Fruit fly (Drosophila melanogaster) whole organism, embryonic: ENCODE results near the gene CG42854.

ENCODE experiments used
- Adf1 ChIP-seq: fragments of 200-800 bp; sonication (Bioruptor generic); IDR thresholded peaks from 2 replicates; pipeline ENCODE4 v1.3.6; 2022; ENCODE audit warnings: missing biosample characterization, missing genetic modification characterization
- CG10209 ChIP-seq: fragments of 200-800 bp; sonication (Bioruptor generic); optimal IDR thresholded peaks from 3 replicates; lab custom pipeline; 2017; ENCODE audit warnings: missing biosample characterization, mild to moderate bottlenecking, missing genetic modification characterization, missing genetic modification reagents
- CG10431 ChIP-seq: fragments of 200-800 bp; sonication (Bioruptor generic); optimal IDR thresholded peaks from 3 replicates; lab custom pipeline; 2018; ENCODE audit warnings: missing biosample characterization, mild to moderate bottlenecking, missing genetic modification characterization
- CG10959 ChIP-seq: fragments of 200-800 bp; sonication (Bioruptor generic); IDR thresholded peaks from 2 replicates; pipeline ENCODE4 v1.3.6; 2022; ENCODE audit warnings: missing biosample characterization, missing genetic modification characterization
- CG11696 ChIP-seq: fragments of 200-800 bp; sonication (Bioruptor generic); IDR thresholded peaks from 2 replicates; pipeline ENCODE4 v1.3.6; 2022; ENCODE audit warnings: missing biosample characterization, missing genetic modification characterization
- CG12155 ChIP-seq: fragments of 200-800 bp; sonication (Bioruptor generic); optimal IDR thresholded peaks from 3 replicates; lab custom pipeline; 2016; ENCODE audit warnings: missing biosample characterization, missing genetic modification characterization
- CG13123 ChIP-seq: fragments of 200-800 bp; sonication (Bioruptor generic); optimal IDR thresholded peaks from 2 replicates; lab custom pipeline; 2016; ENCODE audit warnings: missing biosample characterization, missing genetic modification characterization
- CG15073 ChIP-seq: fragments of 200-800 bp; sonication (Bioruptor generic); optimal IDR thresholded peaks from 2 replicates; lab custom pipeline; 2016; ENCODE audit warnings: missing biosample characterization, missing genetic modification characterization
- CG15696 ChIP-seq: fragments of 200-800 bp; sonication (Bioruptor generic); optimal IDR thresholded peaks from 2 replicates; lab custom pipeline; 2019; ENCODE audit warnings: missing biosample characterization, mild to moderate bottlenecking, missing genetic modification characterization, moderate library complexity
- CG2678 ChIP-seq: fragments of 200-800 bp; sonication (Bioruptor generic); optimal IDR thresholded peaks from 3 replicates; lab custom pipeline; 2019; ENCODE audit warnings: missing biosample characterization, mild to moderate bottlenecking, missing genetic modification characterization, moderate library complexity
- CG3065 ChIP-seq: fragments of 200-800 bp; sonication (Bioruptor generic); optimal IDR thresholded peaks from 2 replicates; lab custom pipeline; 2016; ENCODE audit warnings: missing biosample characterization, missing genetic modification characterization
- CG6791 ChIP-seq: fragments of 200-800 bp; sonication (Bioruptor generic); IDR thresholded peaks from 3 replicates; pipeline ENCODE4 v1.3.6; 2022; ENCODE audit warnings: missing biosample characterization, missing genetic modification characterization; ENCODE audit not compliant: partially characterized antibody
- CG7786 ChIP-seq: fragments of 200-800 bp; sonication (Bioruptor generic); optimal IDR thresholded peaks from 2 replicates; lab custom pipeline; 2016; ENCODE audit warnings: missing biosample characterization, missing genetic modification characterization
- CG7963 ChIP-seq: fragments of 200-800 bp; sonication (Bioruptor generic); IDR thresholded peaks from 3 replicates; pipeline ENCODE4 v1.3.6; 2022; ENCODE audit warnings: missing biosample characterization, missing genetic modification characterization; ENCODE audit not compliant: partially characterized antibody
- CG8388 ChIP-seq: fragments of 200-800 bp; sonication (Bioruptor generic); optimal IDR thresholded peaks from 2 replicates; lab custom pipeline; 2019; ENCODE audit warnings: missing biosample characterization, mild to moderate bottlenecking, missing genetic modification characterization, moderate library complexity
- CG9215 ChIP-seq: fragments of 200-800 bp; sonication (Bioruptor generic); IDR thresholded peaks from 2 replicates; pipeline ENCODE4 v1.3.6; 2022; ENCODE audit warnings: missing biosample characterization, missing genetic modification characterization
- CG9609 ChIP-seq: fragments of 200-800 bp; sonication (Bioruptor generic); optimal IDR thresholded peaks from 3 replicates; lab custom pipeline; 2016; ENCODE audit warnings: missing biosample characterization, missing genetic modification characterization
- CTCF ChIP-seq: fragments of 200-800 bp; sonication (Bioruptor generic); optimal IDR thresholded peaks from 2 replicates; lab custom pipeline; 2017; ENCODE audit warnings: missing biosample characterization, mild to moderate bottlenecking, missing genetic modification characterization, moderate library complexity
- D19B ChIP-seq: fragments of 200-800 bp; sonication (Bioruptor generic); optimal IDR thresholded peaks from 2 replicates; lab custom pipeline; 2017; ENCODE audit warnings: missing biosample characterization, mild to moderate bottlenecking, missing genetic modification characterization
- Dad ChIP-seq: fragments of 200-800 bp; sonication (Bioruptor generic); optimal IDR thresholded peaks from 3 replicates; lab custom pipeline; 2016; ENCODE audit warnings: missing biosample characterization, missing genetic modification characterization
- Dip2 ChIP-seq: fragments of 200-800 bp; sonication (Bioruptor generic); IDR thresholded peaks from 2 replicates; pipeline ENCODE4 v1.3.6; 2022; ENCODE audit warnings: missing biosample characterization, missing genetic modification characterization
- Eip74EF ChIP-seq, 2 experiments: fragments of 200-800 bp in 1 of 2; fragments of >200 bp in 1 of 2; sonication (Bioruptor generic) in 1 of 2; optimal IDR thresholded peaks; 2 replicates each; lab custom pipeline; 2017 to 2019; ENCODE audit warnings: missing biosample characterization in 2 of 2, missing genetic modification characterization in 2 of 2, mild to moderate bottlenecking in 1 of 2, moderate library complexity in 1 of 2
- Gsc ChIP-seq: fragments of 200-800 bp; sonication (Bioruptor generic); IDR thresholded peaks from 2 replicates; pipeline ENCODE4 v1.3.6; 2022; ENCODE audit warnings: missing biosample characterization, missing genetic modification characterization
- HmgD ChIP-seq: fragments of 200-800 bp; sonication (Bioruptor generic); optimal IDR thresholded peaks from 3 replicates; lab custom pipeline; 2016; ENCODE audit warnings: missing biosample characterization, missing genetic modification characterization
- Kr ChIP-seq: fragments of 200-800 bp; sonication (Bioruptor generic); optimal IDR thresholded peaks from 2 replicates; lab custom pipeline; 2017; ENCODE audit warnings: missing biosample characterization, mild to moderate bottlenecking, missing genetic modification characterization
- Lim3 ChIP-seq: fragments of 200-800 bp; sonication (Bioruptor generic); IDR thresholded peaks from 2 replicates; pipeline ENCODE4 v1.3.6; 2022; ENCODE audit warnings: missing biosample characterization, missing genetic modification characterization
- MESR4 ChIP-seq: fragments of 200-800 bp; sonication (Bioruptor generic); optimal IDR thresholded peaks from 2 replicates; lab custom pipeline; 2018; ENCODE audit warnings: missing biosample characterization, mild to moderate bottlenecking, missing genetic modification characterization, moderate library complexity
- Mes4 ChIP-seq: fragments of 200-800 bp; sonication (Bioruptor generic); optimal IDR thresholded peaks from 2 replicates; lab custom pipeline; 2016; ENCODE audit warnings: missing biosample characterization, missing genetic modification characterization
- Myb ChIP-seq: fragments of 200-800 bp; sonication (Bioruptor generic); optimal IDR thresholded peaks from 2 replicates; lab custom pipeline; 2016; ENCODE audit warnings: missing biosample characterization, missing genetic modification characterization
- Oaz ChIP-seq: fragments of 200-800 bp; sonication (Bioruptor generic); IDR thresholded peaks from 2 replicates; pipeline ENCODE4 v1.3.6; 2022; ENCODE audit warnings: missing biosample characterization, missing genetic modification characterization
- Oli ChIP-seq: fragments of 200-800 bp; sonication (Bioruptor generic); optimal IDR thresholded peaks from 2 replicates; lab custom pipeline; 2018; ENCODE audit warnings: missing biosample characterization, mild to moderate bottlenecking, missing genetic modification characterization, moderate library complexity
- PHDP ChIP-seq: fragments of 200-800 bp; sonication (Bioruptor generic); optimal IDR thresholded peaks from 3 replicates; lab custom pipeline; 2018; ENCODE audit warnings: missing biosample characterization, mild to moderate bottlenecking, missing genetic modification characterization, moderate library complexity
- Side ChIP-seq: fragments of 200-800 bp; sonication (Bioruptor generic); optimal IDR thresholded peaks from 2 replicates; lab custom pipeline; 2016; ENCODE audit warnings: missing biosample characterization, missing genetic modification characterization
- Ssrp ChIP-seq: fragments of 200-800 bp; sonication (Bioruptor generic); optimal IDR thresholded peaks from 2 replicates; lab custom pipeline; 2018; ENCODE audit warnings: missing biosample characterization, mild to moderate bottlenecking, missing genetic modification characterization, moderate library complexity
- Taf1 ChIP-seq: fragments of 200-800 bp; sonication (Bioruptor generic); IDR thresholded peaks from 2 replicates; pipeline ENCODE4 v1.3.6; 2022; ENCODE audit warnings: missing biosample characterization, missing genetic modification characterization
- amos ChIP-seq: fragments of 200-800 bp; sonication (Bioruptor generic); IDR thresholded peaks from 2 replicates; pipeline ENCODE4 v1.3.6; 2022; ENCODE audit warnings: missing biosample characterization, missing genetic modification characterization; ENCODE audit not compliant: partially characterized antibody
- dan ChIP-seq: fragments of 200-800 bp; sonication (Bioruptor generic); IDR thresholded peaks from 2 replicates; pipeline ENCODE4 v1.3.6; 2022; ENCODE audit warnings: missing biosample characterization, missing genetic modification characterization
- emc ChIP-seq: fragments of 200-800 bp; sonication (Bioruptor generic); optimal IDR thresholded peaks from 2 replicates; lab custom pipeline; 2016; ENCODE audit warnings: missing biosample characterization, missing genetic modification characterization
- ems ChIP-seq: fragments of 200-800 bp; sonication (Bioruptor generic); optimal IDR thresholded peaks from 3 replicates; lab custom pipeline; 2016; ENCODE audit warnings: missing biosample characterization, missing genetic modification characterization
- fd3F ChIP-seq: fragments of 200-800 bp; sonication (Bioruptor generic); optimal IDR thresholded peaks from 2 replicates; lab custom pipeline; 2018; ENCODE audit warnings: missing biosample characterization, mild to moderate bottlenecking, missing genetic modification characterization, moderate library complexity
- her ChIP-seq: fragments of 200-800 bp; sonication (Bioruptor generic); optimal IDR thresholded peaks from 2 replicates; lab custom pipeline; 2016; ENCODE audit warnings: missing biosample characterization, missing genetic modification characterization
- inv ChIP-seq: fragments of 200-800 bp; sonication (Bioruptor generic); IDR thresholded peaks from 2 replicates; pipeline ENCODE4 v1.3.6; 2022; ENCODE audit warnings: missing biosample characterization, missing genetic modification characterization; ENCODE audit not compliant: partially characterized antibody
- knrl ChIP-seq: fragments of 200-800 bp; sonication (Bioruptor generic); IDR thresholded peaks from 3 replicates; pipeline ENCODE4 v1.3.6; 2022; ENCODE audit warnings: missing biosample characterization, missing genetic modification characterization; ENCODE audit not compliant: partially characterized antibody
- maf-S ChIP-seq: fragments of 200-800 bp; sonication (Bioruptor generic); optimal IDR thresholded peaks from 2 replicates; lab custom pipeline; 2016; ENCODE audit warnings: missing biosample characterization, missing genetic modification characterization
- nmo ChIP-seq: fragments of 200-800 bp; sonication (Bioruptor generic); optimal IDR thresholded peaks from 2 replicates; lab custom pipeline; 2018; ENCODE audit warnings: missing biosample characterization, mild to moderate bottlenecking, missing genetic modification characterization, moderate library complexity
- pho ChIP-seq: fragments of 200-800 bp; sonication (Bioruptor generic); optimal IDR thresholded peaks from 2 replicates; lab custom pipeline; 2016; ENCODE audit warnings: missing biosample characterization, missing genetic modification characterization
- pros ChIP-seq: fragments of 200-800 bp; sonication (Bioruptor generic); optimal IDR thresholded peaks from 3 replicates; lab custom pipeline; 2019; ENCODE audit warnings: missing biosample characterization, mild to moderate bottlenecking, missing genetic modification characterization, moderate library complexity
- rib ChIP-seq: fragments of 200-800 bp; sonication (Bioruptor generic); IDR thresholded peaks from 2 replicates; pipeline ENCODE4 v1.3.6; 2022; ENCODE audit warnings: missing biosample characterization, missing genetic modification characterization
- row ChIP-seq: fragments of 200-800 bp; sonication (Bioruptor generic); IDR thresholded peaks from 3 replicates; pipeline ENCODE4 v1.3.6; 2022; ENCODE audit warnings: missing biosample characterization, missing genetic modification characterization
- sr ChIP-seq: fragments of 200-800 bp; sonication (Bioruptor generic); IDR thresholded peaks from 3 replicates; pipeline ENCODE4 v1.3.6; 2022; ENCODE audit warnings: missing biosample characterization, missing genetic modification characterization
- stc ChIP-seq: fragments of 200-800 bp; sonication (Bioruptor generic); IDR thresholded peaks from 2 replicates; pipeline ENCODE4 v1.3.6; 2022; ENCODE audit warnings: missing biosample characterization, missing genetic modification characterization
- stwl ChIP-seq: fragments of 200-800 bp; sonication (Bioruptor generic); optimal IDR thresholded peaks from 3 replicates; lab custom pipeline; 2018; ENCODE audit warnings: missing biosample characterization, mild to moderate bottlenecking, missing genetic modification characterization, moderate library complexity
- zf30C ChIP-seq: fragments of 200-800 bp; sonication (Bioruptor generic); optimal IDR thresholded peaks from 3 replicates; lab custom pipeline; 2018; ENCODE audit warnings: missing biosample characterization, mild to moderate bottlenecking, missing genetic modification characterization

The CG42854 gene

dm6 chrX:17244854-17245253 lies 2.0 kb downstream of the CG42854 start, which contains the start of gene CG8915 (continued):
- TF ChIP-seq CG12155 (GFP tag; lab: Kevin White, UChicago), result no peak
- no peak for TF ChIP-seq CG7786 (GFP tag; lab: Kevin White, UChicago)
- no peak for TF ChIP-seq stc (GFP tag; lab: Robert Waterston, UW)
- no peak for TF ChIP-seq maf-S
- no peak for TF ChIP-seq Dad (GFP tag; lab: Kevin White, UChicago)
- TF ChIP-seq CG2678 (tag; lab: Kevin White, UChicago), result no peak
- TF ChIP-seq stwl (tag; lab: Kevin White, UChicago), result peak; percentile 98
- TF ChIP-seq Dip2 (GFP tag; lab: Robert Waterston, UW), result no peak
- no peak for TF ChIP-seq Myb (GFP tag; lab: Kevin White, UChicago)
- TF ChIP-seq Mes4 (GFP tag; lab: Kevin White, UChicago), result no peak
- TF ChIP-seq row (GFP tag; lab: Robert Waterston, UW), result peak; percentile 41
- no peak for TF ChIP-seq sr (GFP tag; lab: Robert Waterston, UW)
- TF ChIP-seq CG13123 (GFP tag; lab: Kevin White, UChicago), result no peak
- TF ChIP-seq dan, result no peak
- no peak for TF ChIP-seq CG15696 (tag; lab: Kevin White, UChicago)
- TF ChIP-seq inv (GFP tag; lab: Robert Waterston, UW), result no peak
- no peak for TF ChIP-seq CG7963 (GFP tag; lab: Robert Waterston, UW)
- TF ChIP-seq amos (GFP tag; lab: Robert Waterston, UW), result peak; percentile 47; the same call in 1 of the 2 replicates
- TF ChIP-seq CG10431 (GFP tag; lab: Kevin White, UChicago), result no peak
- TF ChIP-seq fd3F (GFP tag; lab: Kevin White, UChicago), result no peak
- TF ChIP-seq Kr (GFP tag; lab: Kevin White, UChicago), result no peak
- TF ChIP-seq pros (GFP tag; lab: Kevin White, UChicago), result no peak
- peak; percentile 13 for TF ChIP-seq nmo
- TF ChIP-seq PHDP (tag; lab: Kevin White, UChicago), result no peak
- no peak for TF ChIP-seq HmgD (GFP tag; lab: Kevin White, UChicago)
- no peak for TF ChIP-seq pho (GFP tag; lab: Kevin White, UChicago)
- TF ChIP-seq knrl (GFP tag; lab: Robert Waterston, UW), result peak; percentile 33; the same call in 1 of the 3 replicates
- no peak for TF ChIP-seq Lim3 (GFP tag; lab: Robert Waterston, UW)
- no peak for TF ChIP-seq CG3065 (GFP tag; lab: Kevin White, UChicago)
- TF ChIP-seq Ssrp, result no peak
- no peak for TF ChIP-seq CG9215 (GFP tag; lab: Robert Waterston, UW)
- TF ChIP-seq CG10959 (GFP tag; lab: Robert Waterston, UW), result no peak
- no peak for TF ChIP-seq CG8388 (GFP tag; lab: Kevin White, UChicago)
- TF ChIP-seq Eip74EF (GFP tag; optimal IDR thresholded peaks at IDR 0.05; lab: Kevin White, UChicago), result no peak
- no peak for TF ChIP-seq Adf1
- TF ChIP-seq D19B (GFP tag; lab: Kevin White, UChicago), result no peak
- no peak for TF ChIP-seq ems (GFP tag; lab: Kevin White, UChicago)
- no peak for TF ChIP-seq CG11696 (GFP tag; lab: Robert Waterston, UW)
- TF ChIP-seq rib (GFP tag; lab: Robert Waterston, UW), result no peak
- no peak for TF ChIP-seq Taf1 (GFP tag; lab: Robert Waterston, UW)
- no peak for TF ChIP-seq emc (GFP tag; lab: Kevin White, UChicago)
- peak; percentile 43 for TF ChIP-seq MESR4
- TF ChIP-seq Gsc (GFP tag; lab: Robert Waterston, UW), result no peak
- no peak for TF ChIP-seq CG9609 (GFP tag; lab: Kevin White, UChicago)
- TF ChIP-seq zf30C (GFP tag; lab: Kevin White, UChicago), result no peak
- TF ChIP-seq her (GFP tag; lab: Kevin White, UChicago), result no peak
- TF ChIP-seq CTCF (GFP tag; lab: Kevin White, UChicago), result no peak
- no peak for TF ChIP-seq Oaz (GFP tag; lab: Robert Waterston, UW)
- no peak for TF ChIP-seq Side (GFP tag; lab: Kevin White, UChicago)
- TF ChIP-seq CG6791, result peak; percentile 80
- TF ChIP-seq CG10209 (GFP tag; lab: Kevin White, UChicago), result no peak
- TF ChIP-seq Oli, result no peak
- TF ChIP-seq CG15073 (GFP tag; lab: Kevin White, UChicago), result no peak
